Worm (Caenorhabditis elegans) whole organism, L3 larva: ENCODE results near the gene Y17G9B.11.
"Not testable (repeated sequence)": the region's sequence is repeated elsewhere in the genome, so short reads cannot be mapped to it uniquely, and the experiment has no call there.

ENCODE experiments used
- R02D3.7 ChIP-seq: fragments of 150-350 bp; optimal IDR thresholded peaks from 2 replicates; lab custom pipeline; 2014; ENCODE audit warnings: missing biosample characterization, missing genetic modification characterization
- ZK546.5 ChIP-seq: sonication (generic microtip); optimal IDR thresholded peaks from 2 replicates; lab custom pipeline; 2017; ENCODE audit warnings: missing biosample characterization, missing genetic modification characterization
- aly-2 ChIP-seq: fragments of 150-350 bp; optimal IDR thresholded peaks from 2 replicates; lab custom pipeline; 2014; ENCODE audit warnings: missing biosample characterization, missing genetic modification characterization
- ama-1 ChIP-seq: fragments of 150-350 bp; optimal IDR thresholded peaks from 2 replicates; lab custom pipeline; 2018
- ceh-16 ChIP-seq: sonication (generic microtip); optimal IDR thresholded peaks from 2 replicates; lab custom pipeline; 2017; ENCODE audit warnings: missing biosample characterization, missing genetic modification characterization
- ceh-9 ChIP-seq: sonication (generic microtip); optimal IDR thresholded peaks from 2 replicates; lab custom pipeline; 2018; ENCODE audit warnings: missing biosample characterization, missing genetic modification characterization
- egl-5 ChIP-seq: fragments of 150-350 bp; optimal IDR thresholded peaks from 2 replicates; lab custom pipeline; 2017; ENCODE audit warnings: missing biosample characterization, missing genetic modification reagents, missing genetic modification characterization, inconsistent platforms
- elt-2 ChIP-seq: sonication (generic microtip); optimal IDR thresholded peaks from 2 replicates; lab custom pipeline; 2016; ENCODE audit warnings: missing genetic modification reagents, mild to moderate bottlenecking, missing genetic modification characterization, missing compliant biosample characterization
- elt-3 ChIP-seq, 3 experiments: fragments of 150-350 bp in 1 of 3; sonication (generic microtip) in 2 of 3; optimal IDR thresholded peaks; 2 replicates in 2 of 3; 4 replicates in 1 of 3; lab custom pipeline; 2014 to 2017; ENCODE audit warnings: missing biosample characterization in 3 of 3, missing genetic modification characterization in 3 of 3
- eor-1 ChIP-seq, 2 experiments: fragments of 150-350 bp; optimal IDR thresholded peaks; 2 replicates each; lab custom pipeline; 2014 to 2018; ENCODE audit warnings: missing biosample characterization in 2 of 2, missing genetic modification characterization in 2 of 2
- fkh-2 ChIP-seq: fragments of 150-350 bp; optimal IDR thresholded peaks from 2 replicates; lab custom pipeline; 2014; ENCODE audit warnings: missing biosample characterization, missing genetic modification reagents, missing genetic modification characterization
- fos-1 ChIP-seq: fragments of 150-350 bp; optimal IDR thresholded peaks from 2 replicates; lab custom pipeline; 2014; ENCODE audit warnings: missing biosample characterization, missing genetic modification characterization
- jun-1 ChIP-seq: fragments of 150-350 bp; optimal IDR thresholded peaks from 2 replicates; lab custom pipeline; 2014; ENCODE audit warnings: missing biosample characterization, missing genetic modification reagents, missing genetic modification characterization
- lin-15B ChIP-seq: fragments of 150-350 bp; optimal IDR thresholded peaks from 2 replicates; lab custom pipeline; 2014; ENCODE audit warnings: missing biosample characterization, missing genetic modification characterization
- lin-39 ChIP-seq: fragments of 150-350 bp; optimal IDR thresholded peaks from 2 replicates; lab custom pipeline; 2018; ENCODE audit warnings: missing biosample characterization, missing genetic modification reagents, missing genetic modification characterization
- mdl-1 ChIP-seq: fragments of 150-350 bp; optimal IDR thresholded peaks from 2 replicates; lab custom pipeline; 2014; ENCODE audit warnings: missing biosample characterization, missing genetic modification characterization
- mml-1 ChIP-seq: fragments of 150-350 bp; sonication (generic microtip); optimal IDR thresholded peaks from 3 replicates; lab custom pipeline; 2014; ENCODE audit warnings: missing biosample characterization, missing genetic modification characterization
- nfya-1 ChIP-seq: sonication (generic microtip); optimal IDR thresholded peaks from 2 replicates; lab custom pipeline; 2017; ENCODE audit warnings: missing genetic modification characterization, mild to moderate bottlenecking, missing compliant biosample characterization, antibody characterized with exemption, moderate library complexity; ENCODE audit not compliant: insufficient read depth
- nhr-11 ChIP-seq: fragments of 150-350 bp; optimal IDR thresholded peaks from 2 replicates; lab custom pipeline; 2014; ENCODE audit warnings: missing biosample characterization, missing genetic modification characterization
- nhr-12 ChIP-seq: fragments of 150-350 bp; optimal IDR thresholded peaks from 2 replicates; lab custom pipeline; 2014; ENCODE audit warnings: missing biosample characterization, missing genetic modification characterization
- nhr-23 ChIP-seq: fragments of 150-350 bp; optimal IDR thresholded peaks from 2 replicates; lab custom pipeline; 2014; ENCODE audit warnings: missing biosample characterization, missing genetic modification reagents, missing genetic modification characterization
- nhr-25 ChIP-seq: sonication (generic microtip); optimal IDR thresholded peaks from 2 replicates; lab custom pipeline; 2017; ENCODE audit warnings: missing biosample characterization, missing genetic modification characterization
- nhr-67 ChIP-seq: fragments of 150-350 bp; optimal IDR thresholded peaks from 2 replicates; lab custom pipeline; 2014; ENCODE audit warnings: missing biosample characterization, missing genetic modification characterization
- nhr-76 ChIP-seq: fragments of 150-350 bp; sonication (generic microtip); optimal IDR thresholded peaks from 5 replicates; lab custom pipeline; 2014; ENCODE audit warnings: missing biosample characterization, missing genetic modification characterization
- nhr-77 ChIP-seq: fragments of 150-350 bp; optimal IDR thresholded peaks from 2 replicates; lab custom pipeline; 2014; ENCODE audit warnings: missing biosample characterization, missing genetic modification characterization
- pha-4 ChIP-seq: fragments of 150-350 bp; optimal IDR thresholded peaks from 2 replicates; lab custom pipeline; 2014; ENCODE audit warnings: missing biosample characterization, missing genetic modification reagents, missing genetic modification characterization
- pqm-1 ChIP-seq: fragments of 150-350 bp; optimal IDR thresholded peaks from 2 replicates; lab custom pipeline; 2017; ENCODE audit warnings: missing biosample characterization, missing genetic modification characterization, inconsistent platforms
- snpc-4 ChIP-seq: fragments of 150-350 bp; optimal IDR thresholded peaks from 2 replicates; lab custom pipeline; 2014; ENCODE audit warnings: missing biosample characterization, missing genetic modification characterization
- tbx-2 ChIP-seq: sonication (generic microtip); optimal IDR thresholded peaks from 2 replicates; lab custom pipeline; 2016; ENCODE audit warnings: mild to moderate bottlenecking, missing genetic modification characterization, missing compliant biosample characterization
- unc-39 ChIP-seq: sonication (generic microtip); optimal IDR thresholded peaks from 4 replicates; lab custom pipeline; 2017; ENCODE audit warnings: missing biosample characterization, missing genetic modification characterization
- ztf-11 ChIP-seq: fragments of 150-350 bp; optimal IDR thresholded peaks from 2 replicates; lab custom pipeline; 2014; ENCODE audit warnings: missing biosample characterization, missing genetic modification characterization

Y17G9B.11 gene

ce11 chrIV:4755929-4756655, at the start of gene Y17G9B.11, which contains the start of gene fbxb-77:
Y17G9B.11 (plus strand) TSS chrIV:4756605.
fbxb-77 (minus strand) TSS chrIV:4756157.
- TF ChIP-seq ZK546.5, result no peak
- no peak for TF ChIP-seq ceh-16 (tag; lab: Kevin White, UChicago)
- TF ChIP-seq nhr-25 (tag; lab: Kevin White, UChicago), result no peak
- TF ChIP-seq snpc-4 (tag; lab: Kevin White, UChicago), result no peak
- TF ChIP-seq nhr-12, result no peak
- no peak for TF ChIP-seq ztf-11 (tag; lab: Kevin White, UChicago)
- TF ChIP-seq eor-1 (tag; optimal IDR thresholded peaks at IDR 0.05; lab: Kevin White, UChicago), result no peak
- no peak for TF ChIP-seq ama-1 (lab: Kevin White, UChicago)
- no peak for TF ChIP-seq nhr-23 (tag; lab: Kevin White, UChicago)
- TF ChIP-seq nfya-1 (tag; lab: Kevin White, UChicago), result no peak
- TF ChIP-seq nhr-77 (tag; lab: Kevin White, UChicago), result no peak
- no peak for TF ChIP-seq mml-1

DNA sequence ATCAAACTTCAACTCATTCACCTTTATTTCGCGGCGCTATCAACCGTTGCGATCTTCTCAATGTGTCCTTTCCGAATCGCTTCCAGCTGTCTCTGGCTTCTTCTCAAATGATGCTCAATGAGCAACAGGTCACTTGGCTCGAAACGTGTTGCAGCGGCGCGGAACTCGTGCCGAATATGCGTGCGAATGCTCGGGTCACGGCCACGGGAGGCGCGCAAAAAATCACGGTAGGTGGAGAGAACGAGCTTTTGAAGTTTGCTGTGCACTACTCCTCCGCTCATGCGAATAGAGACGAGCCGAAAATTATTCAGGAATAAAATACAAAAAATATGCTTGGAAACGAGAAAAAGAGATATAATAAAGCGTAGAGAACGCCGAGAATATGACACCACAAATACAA, 45.9 kb upstream of the Y17G9B.11 start, which contains the start of gene cif-1:
Gene cif-1 (minus strand): TSS at position 297 of the 400 bp plus-strand sequence.
- TF ChIP-seq pha-4 (tag; lab: Kevin White, UChicago) (no peak), fkh-2 (tag; lab: Kevin White, UChicago) (no peak), unc-39 (tag; lab: Kevin White, UChicago) (no peak), nhr-25 (tag; lab: Kevin White, UChicago) (no peak), lin-39 (tag; lab: Kevin White, UChicago) (no peak), R02D3.7 (tag; lab: Kevin White, UChicago) (no peak), nhr-76 (tag; lab: Kevin White, UChicago) (no peak), egl-5 (tag; lab: Kevin White, UChicago) (no peak), pqm-1 (no peak), mml-1 (no peak), nfya-1 (tag; lab: Kevin White, UChicago) (no peak), nhr-77 (tag; lab: Kevin White, UChicago) (no peak), nhr-67 (tag; lab: Kevin White, UChicago) (no peak), jun-1 (tag; lab: Kevin White, UChicago) (no peak), fos-1 (no peak), aly-2 (tag; lab: Kevin White, UChicago) (no peak), snpc-4 (tag; lab: Kevin White, UChicago) (no peak), elt-2 (tag; lab: Kevin White, UChicago) (no peak)

DNA sequence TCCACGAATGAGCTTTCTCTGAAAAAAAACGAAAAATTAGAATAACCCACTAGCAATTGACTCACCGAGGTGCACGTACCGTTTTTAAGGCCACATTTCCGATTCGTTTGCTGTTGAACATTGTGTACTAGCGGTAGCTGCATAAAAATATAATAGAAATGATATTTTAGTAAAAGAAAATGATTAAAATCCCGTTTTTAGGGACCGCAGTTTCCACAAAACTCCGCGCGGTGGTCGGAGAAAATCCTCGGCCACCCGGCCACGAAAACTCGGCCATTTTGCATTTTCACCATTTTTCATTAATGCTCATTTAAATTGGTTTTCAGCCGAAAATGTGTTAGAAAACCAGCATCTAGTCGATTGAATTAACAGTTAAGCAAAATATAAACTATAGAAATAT, 44.0 kb upstream of the Y17G9B.11 start, which contains the start of gene yars-2:
Gene yars-2 (minus strand): TSS at position 249 of the 400 bp plus-strand sequence.
- TF ChIP-seq lin-15B (tag; lab: Kevin White, UChicago) (peak; percentile 27), pha-4 (tag; lab: Kevin White, UChicago) (peak; percentile 26), ceh-9 (no peak), egl-5 (tag; lab: Kevin White, UChicago) (no peak), nhr-77 (tag; lab: Kevin White, UChicago) (no peak), mdl-1 (no peak), nfya-1 (tag; lab: Kevin White, UChicago) (peak; percentile 10)
- TF ChIP-seq, all 47 proteins: peak for 3

DNA sequence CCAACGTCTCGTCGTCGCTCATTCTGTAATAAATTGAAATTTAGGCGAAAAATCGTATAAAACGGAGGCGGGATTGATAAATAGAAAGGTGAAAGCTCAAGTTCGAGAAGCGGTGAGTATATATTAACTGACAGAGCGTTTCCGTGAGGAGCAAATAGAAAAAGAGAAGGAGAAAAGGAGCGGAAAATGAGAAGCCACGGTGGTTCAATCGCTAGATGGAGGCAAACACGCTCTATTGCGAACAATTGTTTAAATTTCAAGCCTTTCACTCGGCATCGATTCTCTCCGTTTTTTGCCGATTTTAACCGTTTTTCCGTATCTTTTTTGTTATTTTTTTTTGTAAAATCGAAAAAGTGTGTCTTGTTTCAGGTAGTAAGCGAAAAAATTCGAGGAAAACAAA, 40.6 kb upstream of the Y17G9B.11 start, which contains the start of gene miro-1:
Gene miro-1 (minus strand): TSS at position 23 of the 400 bp plus-strand sequence.
- not testable (repeated sequence) for TF ChIP-seq jun-1 (tag; lab: Kevin White, UChicago); tbx-2; mdl-1
- TF ChIP-seq, all 47 proteins: peak for 0; not testable (repeated sequence) for 47

- TF ChIP-seq lin-15B (tag; lab: Kevin White, UChicago) (peak; percentile 19), nfya-1 (tag; lab: Kevin White, UChicago) (peak; percentile 22), tbx-2 (peak; percentile 27), elt-2 (tag; lab: Kevin White, UChicago) (peak; percentile 1)
These were observed 35.9 kb upstream of the Y17G9B.11 start for ce11 chrIV:4720522-4720921.

DNA sequence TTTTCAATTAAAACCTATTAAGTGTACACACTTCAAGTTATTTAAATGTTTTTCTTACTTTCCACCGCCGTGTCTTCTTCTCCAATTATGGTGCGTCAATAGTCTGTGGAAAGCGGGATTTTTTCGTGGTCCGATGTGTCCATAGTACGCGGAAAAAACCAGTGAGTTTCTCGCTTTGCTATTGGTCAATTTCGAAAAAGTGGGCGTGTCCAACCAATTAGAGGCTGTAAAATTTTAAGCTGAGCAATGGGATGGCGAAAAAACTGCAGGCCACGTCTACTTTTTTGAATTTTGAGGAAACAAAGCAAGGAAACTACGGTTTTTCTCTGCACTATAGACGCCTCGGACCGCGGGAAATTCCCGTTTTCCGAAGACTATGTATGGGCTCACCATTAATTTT, 32.7 kb upstream of the Y17G9B.11 start:
- TF ChIP-seq nhr-11 (tag; lab: Kevin White, UChicago) (no peak), nhr-76 (tag; lab: Kevin White, UChicago) (no peak), elt-3 (tag; optimal IDR thresholded peaks at IDR 0.05; lab: Kevin White, UChicago) (no peak)
